Worm (Caenorhabditis elegans): Measurements from ENCODE around the gene nspd-7.

The nspd-7 gene

DNA sequence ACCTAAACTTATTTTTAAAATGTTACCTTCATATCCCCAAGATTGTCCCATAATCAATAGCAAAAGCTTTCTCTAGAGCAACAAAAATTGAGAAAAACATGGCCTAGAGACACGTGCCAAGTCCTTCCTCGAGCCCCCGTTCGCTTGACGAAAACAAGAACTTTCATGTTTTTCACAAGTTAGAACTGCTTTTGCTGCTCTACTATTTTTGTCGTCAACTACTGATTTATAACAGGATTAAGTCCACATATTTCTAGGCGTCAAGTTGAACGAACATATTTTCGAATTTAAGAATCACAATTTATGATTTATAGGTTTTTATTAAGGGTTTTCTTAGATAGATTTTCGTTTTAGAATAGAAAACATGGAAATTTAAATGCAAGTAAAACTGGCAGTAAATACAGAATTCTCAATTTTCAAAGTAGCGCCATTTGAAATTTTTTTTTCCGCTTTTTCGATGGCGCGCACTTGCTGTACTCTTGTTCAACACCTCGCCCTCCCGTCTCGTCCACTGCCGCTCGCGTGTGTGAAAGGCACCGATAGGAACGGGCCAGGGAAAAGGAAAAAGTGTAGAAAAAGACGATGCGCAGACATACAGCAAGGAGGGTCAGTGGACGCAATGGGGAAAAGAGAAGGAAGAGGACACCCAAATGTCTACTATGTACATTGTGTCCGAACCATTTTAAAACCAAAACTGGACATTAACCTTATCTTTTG lies 15.4 kb upstream of the nspd-7 start, which contains the start of gene rad-51 (continued):
- no peak for TF ChIP-seq F37D6.2 (tag; optimal IDR thresholded peaks at IDR 0.05)
- no peak for TF ChIP-seq egl-27 (tag; optimal IDR thresholded peaks at IDR 0.05)
- TF ChIP-seq D1046.2 (GFP tag; IDR thresholded peaks at IDR 0.05), result no peak
- no peak for TF ChIP-seq nhr-76 (tag; optimal IDR thresholded peaks at IDR 0.05)
- no peak for TF ChIP-seq zag-1 (tag; optimal IDR thresholded peaks at IDR 0.05)
- TF ChIP-seq ztf-11 (tag; optimal IDR thresholded peaks at IDR 0.05), result no peak
- no peak for TF ChIP-seq gei-8 (GFP tag; optimal IDR thresholded peaks at IDR 0.05)
- no peak for TF ChIP-seq zfp-2 (tag; optimal IDR thresholded peaks at IDR 0.05)
- TF ChIP-seq nhr-102 (tag; optimal IDR thresholded peaks at IDR 0.05), result no peak
- no peak for TF ChIP-seq ZK546.5 (tag; optimal IDR thresholded peaks at IDR 0.05)

DNA sequence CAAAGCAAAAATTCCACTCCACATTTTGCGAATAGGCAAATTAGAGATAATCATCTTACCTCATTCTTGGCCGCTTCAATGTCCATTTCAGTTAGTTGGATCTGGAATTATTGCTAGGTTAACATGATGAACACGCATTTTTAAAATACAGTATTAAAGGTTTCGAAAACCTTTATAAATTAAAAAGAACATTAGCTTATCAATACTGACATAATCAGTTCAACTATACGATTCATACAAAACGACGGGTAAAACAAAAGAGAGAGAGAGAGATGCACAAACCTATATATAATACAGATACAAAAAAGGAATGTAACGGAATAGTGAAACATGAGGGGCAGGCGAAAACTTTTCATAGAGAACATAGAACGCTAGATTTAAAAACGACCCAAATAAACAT lies 12.5 kb upstream of the nspd-7 start, which contains the start of gene thk-1:
Gene thk-1 (minus strand): TSS at position 101 of the 400 bp plus-strand sequence.
- TF ChIP-seq nhr-48 (tag; optimal IDR thresholded peaks at IDR 0.05) (no peak), nhr-10 (tag; optimal IDR thresholded peaks at IDR 0.05) (no peak), unc-62 (GFP tag; optimal IDR thresholded peaks at IDR 0.05 in 1 of 2) (peak in 1 of 2 experiments; percentile 49), unc-62 (tag; optimal IDR thresholded peaks at IDR 0.05) (no peak), aha-1 (tag) (peak; percentile 55), lin-13 (GFP tag; optimal IDR thresholded peaks at IDR 0.05) (no peak), nhr-28 (tag; optimal IDR thresholded peaks at IDR 0.05) (peak; percentile 7), dve-1 (tag; optimal IDR thresholded peaks at IDR 0.05; ENCODE audit: insufficient read depth) (peak; percentile 12), ceh-44 (GFP tag; IDR thresholded peaks at IDR 0.05) (no peak), R02D3.7 (tag; optimal IDR thresholded peaks at IDR 0.05) (no peak), daf-12 (tag; optimal IDR thresholded peaks at IDR 0.05) (no peak), pqm-1 (tag; optimal IDR thresholded peaks at IDR 0.05) (peak; percentile 44)

DNA sequence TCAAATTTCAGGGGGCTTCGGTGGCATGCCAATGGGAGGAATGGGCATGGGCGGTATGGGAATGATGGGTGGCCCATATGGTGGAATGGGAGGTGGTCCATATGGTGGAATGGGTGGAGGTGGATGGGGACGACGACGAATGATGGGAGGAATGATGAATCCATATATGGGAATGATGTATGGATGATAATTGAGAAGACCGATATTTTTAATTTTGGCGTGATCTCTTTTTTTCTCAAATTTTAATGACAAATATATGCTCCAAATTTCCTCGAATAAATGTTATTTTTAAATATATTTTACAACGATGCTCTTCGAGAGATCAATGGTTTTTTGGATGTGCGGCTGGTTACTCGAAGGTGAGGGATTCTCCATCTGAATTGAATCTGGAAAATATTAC lies 8.7 kb upstream of the nspd-7 start, which contains the start of gene Y43C5A.4:
Gene Y43C5A.4 (plus strand): TSS at position 301 of the 400 bp plus-strand sequence.
- TF ChIP-seq madf-9 (GFP tag; conservative IDR thresholded peaks at IDR 0.05) (no peak), T26A8.4 (GFP tag; IDR thresholded peaks at IDR 0.05) (no peak), jun-1 (tag; optimal IDR thresholded peaks at IDR 0.05) (no peak), ZK337.2 (GFP tag; IDR thresholded peaks at IDR 0.05) (no peak), pha-4 (GFP tag; IDR thresholded peaks at IDR 0.05) (no peak), pha-4 (tag; optimal IDR thresholded peaks at IDR 0.05) (no peak), Y75B8A.6 (GFP tag; IDR thresholded peaks at IDR 0.05) (no peak), ceh-32 (tag; optimal IDR thresholded peaks at IDR 0.05; ENCODE audit: poor library complexity) (no peak), nhr-6 (tag; optimal IDR thresholded peaks at IDR 0.05) (no peak), ctbp-1 (GFP tag; IDR thresholded peaks at IDR 0.05) (no peak), mxl-3 (GFP tag; optimal IDR thresholded peaks at IDR 0.05) (no peak), dmd-8 (GFP tag; IDR thresholded peaks at IDR 0.05) (no peak), spr-1 (tag; optimal IDR thresholded peaks at IDR 0.05) (no peak), ces-1 (GFP tag; optimal IDR thresholded peaks at IDR 0.05) (no peak), nhr-48 (tag; optimal IDR thresholded peaks at IDR 0.05) (no peak), ceh-20 (GFP tag; IDR thresholded peaks at IDR 0.05) (no peak)

DNA sequence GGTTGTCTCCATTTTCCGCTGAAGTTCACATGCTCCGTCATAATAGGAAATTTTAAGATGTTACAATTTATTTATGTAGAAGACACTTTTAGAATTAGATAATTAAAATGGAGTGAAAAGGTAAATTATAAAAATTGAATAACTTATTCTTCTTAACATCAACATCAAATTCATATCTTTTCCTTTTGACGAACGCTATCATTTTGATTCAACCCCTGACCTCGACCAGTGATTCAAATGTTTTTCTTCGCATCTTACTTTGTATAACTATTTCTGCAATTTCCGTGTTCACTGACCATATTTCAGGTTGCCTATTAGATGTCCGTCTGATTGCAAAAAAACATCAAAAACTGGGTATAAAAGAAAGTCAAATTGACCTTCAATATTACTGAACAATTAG lies 8.0 kb upstream of the nspd-7 start, which contains the start of gene Y43C5A.7:
Gene Y43C5A.7 (plus strand): TSS at position 301 of the 400 bp plus-strand sequence.
- TF ChIP-seq daf-16 (GFP tag; optimal IDR thresholded peaks at IDR 0.05), result no peak
- no peak for TF ChIP-seq daf-16 (tag; optimal IDR thresholded peaks at IDR 0.05)
- no peak for TF ChIP-seq ceh-82 (tag; optimal IDR thresholded peaks at IDR 0.05)
- no peak for TF ChIP-seq mxl-3 (GFP tag; optimal IDR thresholded peaks at IDR 0.05)
- TF ChIP-seq snpc-1.2 (GFP tag; IDR thresholded peaks at IDR 0.05), result no peak
- TF ChIP-seq mep-1 (tag; optimal IDR thresholded peaks at IDR 0.05), result no peak
- no peak for TF ChIP-seq lin-29 (GFP tag; IDR thresholded peaks at IDR 0.05)
- no peak for TF ChIP-seq hlh-11 (tag; optimal IDR thresholded peaks at IDR 0.05)
- TF ChIP-seq daf-19 (GFP tag; conservative IDR thresholded peaks at IDR 0.05), result no peak
- TF ChIP-seq dve-1 (tag; optimal IDR thresholded peaks at IDR 0.05; ENCODE audit: insufficient read depth), result no peak
- TF ChIP-seq mes-2 (tag; optimal IDR thresholded peaks at IDR 0.05; ENCODE audit: poor library complexity, severe bottlenecking), result no peak

All from whole organism, L4 larva.